Worm (Caenorhabditis elegans) whole organism, midembryonic: Measurements from ENCODE around the gene C15C8.5.

Experiments
- klf-2 ChIP-seq: fragments of 200-800 bp; sonication (Bioruptor generic); conservative IDR thresholded peaks from 2 replicates; pipeline ENCODE4 v1.3.6; 2022; ENCODE audit warnings: missing genetic modification reagents, missing genetic modification characterization, missing compliant biosample characterization
- ztf-29 ChIP-seq: fragments of 200-800 bp; sonication (Bioruptor generic); IDR thresholded peaks from 2 replicates; pipeline ENCODE4 v1.3.6; 2022; ENCODE audit warnings: missing genetic modification reagents, missing genetic modification characterization, missing compliant biosample characterization

DNA sequence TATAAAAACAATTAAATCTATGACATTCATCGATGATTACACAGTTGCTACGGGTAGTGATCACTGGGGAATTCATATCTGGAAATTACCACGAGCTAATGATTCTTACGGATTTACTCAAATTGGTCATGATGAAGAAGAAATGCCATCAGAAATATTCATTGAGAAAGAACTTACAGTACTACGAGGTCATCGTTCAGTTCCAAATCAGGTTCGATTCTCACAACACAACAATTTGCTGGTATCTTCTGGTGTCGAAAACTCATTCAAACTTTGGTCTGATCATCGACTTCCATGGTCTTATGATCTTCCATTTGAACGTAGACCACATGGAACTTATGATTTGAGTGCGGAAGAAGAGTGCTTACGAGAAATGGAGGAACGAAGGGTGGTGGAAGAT is 41.3 kb upstream of the C15C8.5 start:
- no peak for TF ChIP-seq klf-2
- TF ChIP-seq ztf-29 (GFP tag; lab: Robert Waterston, UW): no peak
